Fruit fly (Drosophila melanogaster) Kc167 (cell line): ENCODE data around the gene Aos1.
"Not testable (repeated sequence)": the region's sequence is repeated elsewhere in the genome, so short reads cannot be mapped to it uniquely, and the experiment has no call there.

Experiments used
- Myc ChIP-seq: fragments of >200 bp; optimal IDR thresholded peaks from 2 replicates; lab custom pipeline; 2017; ENCODE audit warnings: missing external identifiers
- Sin3A ChIP-seq: fragments of >200 bp; optimal IDR thresholded peaks from 2 replicates; lab custom pipeline; 2018; ENCODE audit warnings: missing external identifiers
- h ChIP-seq: fragments of >200 bp; optimal IDR thresholded peaks from 3 replicates; lab custom pipeline; 2018; ENCODE audit warnings: missing external identifiers
- insv ChIP-seq: fragments of >200 bp; optimal IDR thresholded peaks from 3 replicates; lab custom pipeline; 2018; ENCODE audit warnings: missing external identifiers
- psq ChIP-seq: fragments of >200 bp; optimal IDR thresholded peaks from 2 replicates; lab custom pipeline; 2017; ENCODE audit warnings: missing external identifiers
- ttk ChIP-seq: sonication (Bioruptor generic); optimal IDR thresholded peaks from 2 replicates; lab custom pipeline; 2017; ENCODE audit warnings: missing external identifiers

Aos1 gene

dm6 chr3R:12433764-12434163 is at the start of gene Aos1, which contains the start of gene Srlp:
Gene Aos1, minus strand, starts transcription at chr3R:12433822.
Gene Srlp, plus strand, starts transcription at chr3R:12434098.
- TF ChIP-seq h = no peak
- no peak for TF ChIP-seq insv
- no peak for TF ChIP-seq Myc
- TF ChIP-seq Sin3A = no peak
- no peak for TF ChIP-seq psq (lab: Kevin White, UChicago)
- no peak for TF ChIP-seq ttk (lab: Kevin White, UChicago)

dm6 chr3R:12467675-12468074 is 34.1 kb upstream of the Aos1 start, which contains the start of gene Hsp70Ba:
Gene Hsp70Ba, minus strand, starts transcription at chr3R:12467776.
- not testable (repeated sequence) for TF ChIP-seq insv; h; ttk (lab: Kevin White, UChicago)

dm6 chr3R:12465198-12465597 is 31.6 kb upstream of the Aos1 start, which contains the start of gene CG5608:
Gene CG5608, minus strand, starts transcription at chr3R:12465298.
- TF ChIP-seq psq (lab: Kevin White, UChicago); Sin3A; ttk (lab: Kevin White, UChicago): not testable (repeated sequence)

dm6 chr3R:12459879-12460522 is 26.4 kb upstream of the Aos1 start, which contains the start of the genes CG5961 and Polr3C:
Gene CG5961, minus strand, starts transcription at chr3R:12460294.
Gene Polr3C, plus strand, starts transcription at chr3R:12460414.
- no peak for TF ChIP-seq h
- TF ChIP-seq Sin3A = no peak
- peak; percentile 69 for TF ChIP-seq psq (lab: Kevin White, UChicago)

- TF ChIP-seq psq (lab: Kevin White, UChicago) (no peak), insv (no peak), ttk (lab: Kevin White, UChicago) (no peak)
Observed at dm6 chr3R:12456370-12456940, 22.8 kb upstream of the Aos1 start, which contains the start of gene trus. Gene trus, plus strand, starts transcription at chr3R:12456573.

- no peak for TF ChIP-seq Sin3A
- TF ChIP-seq insv = no peak
- no peak for TF ChIP-seq Myc
- no peak for TF ChIP-seq psq (lab: Kevin White, UChicago)
- TF ChIP-seq h = no peak
- no peak for TF ChIP-seq ttk (lab: Kevin White, UChicago)
Observed at dm6 chr3R:12454492-12454891, 20.9 kb upstream of the Aos1 start.

- TF ChIP-seq h (no peak), insv (no peak), ttk (lab: Kevin White, UChicago) (no peak), psq (lab: Kevin White, UChicago) (no peak), Myc (no peak)
Observed at dm6 chr3R:12451888-12452514, 18.4 kb upstream of the Aos1 start, which contains the start of gene CG5509. Gene CG5509, plus strand, starts transcription at chr3R:12452464.

dm6 chr3R:12451376-12451775 is 17.8 kb upstream of the Aos1 start:
- TF ChIP-seq h (no peak), insv (no peak)

- TF ChIP-seq ttk (lab: Kevin White, UChicago) (no peak), h (no peak), Sin3A (no peak), Myc (no peak), insv (no peak)
Observed at dm6 chr3R:12450713-12451259, 17.2 kb upstream of the Aos1 start.

- no peak for TF ChIP-seq psq (lab: Kevin White, UChicago)
- TF ChIP-seq ttk (lab: Kevin White, UChicago) = no peak
- TF ChIP-seq h = no peak
- TF ChIP-seq insv = no peak
- TF ChIP-seq Sin3A = no peak
- no peak for TF ChIP-seq Myc
Observed at dm6 chr3R:12449617-12450242, 16.1 kb upstream of the Aos1 start.

dm6 chr3R:12448889-12449314 is 15.3 kb upstream of the Aos1 start, which contains the start of gene CG18549:
Gene CG18549, plus strand, starts transcription at chr3R:12449296.
- TF ChIP-seq h (no peak), Myc (no peak), insv (no peak), Sin3A (no peak), psq (lab: Kevin White, UChicago) (no peak), ttk (lab: Kevin White, UChicago) (no peak)

dm6 chr3R:12448344-12448743 is 14.7 kb upstream of the Aos1 start:
- TF ChIP-seq Sin3A (no peak), Myc (no peak), ttk (lab: Kevin White, UChicago) (no peak), insv (no peak), psq (lab: Kevin White, UChicago) (no peak), h (no peak)

- TF ChIP-seq insv (no peak), psq (lab: Kevin White, UChicago) (no peak), ttk (lab: Kevin White, UChicago) (no peak), Sin3A (no peak), h (no peak), Myc (no peak)
Observed at dm6 chr3R:12447353-12447752, 13.7 kb upstream of the Aos1 start, which contains the start of gene vrs. Gene vrs, plus strand, starts transcription at chr3R:12447653.
